Fruit fly (Drosophila melanogaster) whole organism, prepupa: ENCODE results near the gene Ilp1.

Source experiments
- CG10669 ChIP-seq: fragments of 200-800 bp; sonication (Bioruptor generic); optimal IDR thresholded peaks from 3 replicates; lab custom pipeline; 2018; ENCODE audit warnings: missing biosample characterization, mild to moderate bottlenecking, missing genetic modification characterization, moderate library complexity
- CG1621 ChIP-seq: fragments of 200-800 bp; sonication (Bioruptor generic); optimal IDR thresholded peaks from 3 replicates; lab custom pipeline; 2018; ENCODE audit warnings: missing biosample characterization, mild to moderate bottlenecking, missing genetic modification characterization
- CG16779 ChIP-seq: fragments of 200-800 bp; sonication (Bioruptor generic); optimal IDR thresholded peaks from 3 replicates; lab custom pipeline; 2017; ENCODE audit warnings: missing biosample characterization, mild to moderate bottlenecking, missing genetic modification characterization
- CG31627 ChIP-seq: fragments of 200-800 bp; sonication (Bioruptor generic); optimal IDR thresholded peaks from 3 replicates; lab custom pipeline; 2016; ENCODE audit warnings: missing biosample characterization, missing genetic modification characterization
- CG34406 ChIP-seq: fragments of 200-800 bp; sonication (Bioruptor generic); optimal IDR thresholded peaks from 3 replicates; lab custom pipeline; 2016; ENCODE audit warnings: missing biosample characterization, missing genetic modification characterization
- CG3919 ChIP-seq: fragments of 200-800 bp; sonication (Bioruptor generic); optimal IDR thresholded peaks from 3 replicates; lab custom pipeline; 2016; ENCODE audit warnings: missing biosample characterization, missing genetic modification characterization
- CG4318 ChIP-seq: fragments of 200-800 bp; sonication (Bioruptor generic); optimal IDR thresholded peaks from 3 replicates; lab custom pipeline; 2017; ENCODE audit warnings: missing biosample characterization, mild to moderate bottlenecking, missing genetic modification characterization
- CG6276 ChIP-seq: fragments of 200-800 bp; sonication (Bioruptor generic); optimal IDR thresholded peaks from 2 replicates; lab custom pipeline; 2017; ENCODE audit warnings: missing biosample characterization, mild to moderate bottlenecking, missing genetic modification characterization
- CG6792 ChIP-seq: fragments of 200-800 bp; sonication (Bioruptor generic); optimal IDR thresholded peaks from 3 replicates; lab custom pipeline; 2016; ENCODE audit warnings: missing biosample characterization, missing genetic modification characterization
- CG6808 ChIP-seq: fragments of 200-800 bp; sonication (Bioruptor generic); optimal IDR thresholded peaks from 3 replicates; lab custom pipeline; 2017; ENCODE audit warnings: missing biosample characterization, missing genetic modification characterization, mild to moderate bottlenecking, moderate library complexity, missing genetic modification reagents
- CG8119 ChIP-seq: fragments of 200-800 bp; sonication (Bioruptor generic); IDR thresholded peaks from 3 replicates; pipeline ENCODE4 v1.3.6; 2022; ENCODE audit warnings: missing biosample characterization, missing genetic modification characterization
- Eip75B ChIP-seq: fragments of 200-800 bp; sonication (Bioruptor generic); optimal IDR thresholded peaks from 3 replicates; lab custom pipeline; 2016; ENCODE audit warnings: missing biosample characterization, missing genetic modification characterization
- Eip78C ChIP-seq: fragments of 200-800 bp; sonication (Bioruptor generic); peaks from one replicate; lab custom pipeline; 2016; ENCODE audit warnings: missing biosample characterization, missing genetic modification characterization
- Eip93F ChIP-seq: fragments of 200-800 bp; sonication (Bioruptor generic); optimal IDR thresholded peaks from 2 replicates; lab custom pipeline; 2016; ENCODE audit warnings: missing biosample characterization, mild to moderate bottlenecking, missing genetic modification characterization
- Ets96B ChIP-seq: fragments of 200-800 bp; optimal IDR thresholded peaks from 2 replicates; lab custom pipeline; 2019; ENCODE audit warnings: missing biosample characterization, mild to moderate bottlenecking, missing genetic modification characterization, moderate library complexity
- Gug ChIP-seq: fragments of 200-800 bp; sonication (Bioruptor generic); IDR thresholded peaks from 2 replicates; pipeline ENCODE4 v1.3.6; 2022; ENCODE audit warnings: missing biosample characterization, missing genetic modification characterization
- Hr38 ChIP-seq: sonication (Bioruptor generic); optimal IDR thresholded peaks from 2 replicates; lab custom pipeline; 2016; ENCODE audit warnings: missing biosample characterization, missing genetic modification characterization
- Hr39 ChIP-seq: fragments of 200-800 bp; sonication (Bioruptor generic); optimal IDR thresholded peaks from 2 replicates; lab custom pipeline; 2016; ENCODE audit warnings: missing biosample characterization, missing genetic modification characterization
- Hr4 ChIP-seq: fragments of 200-800 bp; sonication (Bioruptor generic); optimal IDR thresholded peaks from 3 replicates; lab custom pipeline; 2016; ENCODE audit warnings: missing biosample characterization, missing genetic modification characterization
- Lpt ChIP-seq: fragments of 200-800 bp; sonication (Bioruptor generic); optimal IDR thresholded peaks from 3 replicates; lab custom pipeline; 2016; ENCODE audit warnings: missing biosample characterization, missing genetic modification characterization
- Met ChIP-seq: fragments of 200-800 bp; sonication (Bioruptor generic); optimal IDR thresholded peaks from 3 replicates; lab custom pipeline; 2016; ENCODE audit warnings: missing biosample characterization, missing genetic modification characterization
- Smox ChIP-seq: fragments of 200-800 bp; sonication (Bioruptor generic); optimal IDR thresholded peaks from 3 replicates; lab custom pipeline; 2016; ENCODE audit warnings: missing biosample characterization, missing genetic modification characterization
- Sox102F ChIP-seq: fragments of 200-800 bp; sonication (Bioruptor generic); optimal IDR thresholded peaks from 2 replicates; lab custom pipeline; 2016; ENCODE audit warnings: missing biosample characterization, mild to moderate bottlenecking, missing genetic modification characterization
- Sox14 ChIP-seq: fragments of 200-800 bp; sonication (Bioruptor generic); optimal IDR thresholded peaks from 3 replicates; lab custom pipeline; 2016; ENCODE audit warnings: missing biosample characterization, missing genetic modification characterization
- Sox15 ChIP-seq: fragments of 200-800 bp; sonication (Bioruptor generic); optimal IDR thresholded peaks from 3 replicates; lab custom pipeline; 2016; ENCODE audit warnings: missing biosample characterization, missing genetic modification characterization
- achi ChIP-seq: fragments of 200-800 bp; sonication (Bioruptor generic); optimal IDR thresholded peaks from 3 replicates; lab custom pipeline; 2016; ENCODE audit warnings: missing biosample characterization, missing genetic modification characterization
- acj6 ChIP-seq: fragments of 200-800 bp; sonication (Bioruptor generic); optimal IDR thresholded peaks from 3 replicates; lab custom pipeline; 2016; ENCODE audit warnings: missing biosample characterization, missing genetic modification characterization
- cyc ChIP-seq: fragments of 200-800 bp; sonication (Bioruptor generic); optimal IDR thresholded peaks from 3 replicates; lab custom pipeline; 2016; ENCODE audit warnings: missing biosample characterization, missing genetic modification characterization
- dac ChIP-seq: fragments of 200-800 bp; sonication (Bioruptor generic); optimal IDR thresholded peaks from 2 replicates; lab custom pipeline; 2017; ENCODE audit warnings: missing biosample characterization, mild to moderate bottlenecking, missing genetic modification characterization
- dsx ChIP-seq: fragments of 200-800 bp; optimal IDR thresholded peaks from 3 replicates; lab custom pipeline; 2019; ENCODE audit warnings: missing biosample characterization, mild to moderate bottlenecking, missing genetic modification characterization, moderate library complexity; ENCODE audit not compliant: poor library complexity, severe bottlenecking
- eg ChIP-seq: fragments of 200-800 bp; sonication (Bioruptor generic); IDR thresholded peaks from 3 replicates; pipeline ENCODE4 v1.3.6; 2022; ENCODE audit warnings: missing biosample characterization, missing genetic modification characterization
- esn ChIP-seq: fragments of 200-800 bp; sonication (Bioruptor generic); optimal IDR thresholded peaks from 2 replicates; lab custom pipeline; 2016; ENCODE audit warnings: missing biosample characterization, mild to moderate bottlenecking, missing genetic modification characterization, moderate library complexity
- fd85E ChIP-seq: fragments of 200-800 bp; sonication (Bioruptor generic); optimal IDR thresholded peaks from 3 replicates; lab custom pipeline; 2016; ENCODE audit warnings: missing biosample characterization, missing genetic modification characterization
- fkh ChIP-seq: fragments of 200-800 bp; sonication (Bioruptor generic); optimal IDR thresholded peaks from 3 replicates; lab custom pipeline; 2017; ENCODE audit warnings: missing biosample characterization, mild to moderate bottlenecking, missing genetic modification characterization, moderate library complexity
- lz ChIP-seq: fragments of 200-800 bp; sonication (Bioruptor generic); optimal IDR thresholded peaks from 3 replicates; lab custom pipeline; 2016; ENCODE audit warnings: missing biosample characterization, missing genetic modification characterization
- pdm3 ChIP-seq: fragments of 200-800 bp; sonication (Bioruptor generic); optimal IDR thresholded peaks from 3 replicates; lab custom pipeline; 2016; ENCODE audit warnings: missing biosample characterization, missing genetic modification characterization
- spab ChIP-seq: fragments of 200-800 bp; sonication (Bioruptor generic); optimal IDR thresholded peaks from 2 replicates; lab custom pipeline; 2017; ENCODE audit warnings: missing biosample characterization, mild to moderate bottlenecking, missing genetic modification characterization, missing genetic modification reagents
- ss ChIP-seq, 2 experiments: fragments of 200-800 bp; sonication (Bioruptor generic); optimal IDR thresholded peaks; 2 replicates in 1 of 2; 3 replicates in 1 of 2; lab custom pipeline; 2017 to 2018; ENCODE audit warnings: mild to moderate bottlenecking in 2 of 2, missing biosample characterization in 2 of 2, missing genetic modification characterization in 2 of 2, moderate library complexity in 1 of 2
- svp ChIP-seq: fragments of 200-800 bp; sonication (Bioruptor generic); peaks from one replicate; lab custom pipeline; 2016; ENCODE audit warnings: missing biosample characterization, missing genetic modification characterization
- topi ChIP-seq: fragments of 200-800 bp; sonication (Bioruptor generic); optimal IDR thresholded peaks from 3 replicates; lab custom pipeline; 2016; ENCODE audit warnings: missing biosample characterization, missing genetic modification characterization
- vri ChIP-seq: fragments of 200-800 bp; sonication (Bioruptor generic); optimal IDR thresholded peaks from 3 replicates; lab custom pipeline; 2016; ENCODE audit warnings: missing biosample characterization, mild to moderate bottlenecking, missing genetic modification characterization

Ilp1 gene

dm6 chr3L:9840710-9841109, 42.5 kb downstream of the Ilp1 start:
- no peak for TF ChIP-seq Smox (GFP tag; lab: Kevin White, UChicago)
- TF ChIP-seq pdm3 (GFP tag; lab: Kevin White, UChicago) = no peak
- no peak for TF ChIP-seq Sox102F (GFP tag; lab: Kevin White, UChicago)
- TF ChIP-seq CG31627 (GFP tag; lab: Kevin White, UChicago) = no peak
- TF ChIP-seq cyc (GFP tag; lab: Kevin White, UChicago) = no peak

- TF ChIP-seq Sox102F (GFP tag; lab: Kevin White, UChicago) = no peak
- TF ChIP-seq ss (GFP tag; optimal IDR thresholded peaks at IDR 0.05; lab: Kevin White, UChicago) = no peak
- TF ChIP-seq acj6 (GFP tag; lab: Kevin White, UChicago) = no peak
- no peak for TF ChIP-seq Sox14 (GFP tag; lab: Kevin White, UChicago)
- no peak for TF ChIP-seq Eip93F (GFP tag; lab: Kevin White, UChicago)
- no peak for TF ChIP-seq CG8119 (GFP tag; lab: Robert Waterston, UW)
- TF ChIP-seq CG10669 (GFP tag; lab: Kevin White, UChicago) = no peak
- no peak for TF ChIP-seq CG34406 (GFP tag; lab: Kevin White, UChicago)
- TF ChIP-seq Ets96B (tag; lab: Kevin White, UChicago) = no peak
- TF ChIP-seq Hr38 (GFP tag; lab: Kevin White, UChicago) = no peak
- TF ChIP-seq Met (GFP tag; lab: Kevin White, UChicago) = no peak
- no peak for TF ChIP-seq svp (GFP tag; lab: Kevin White, UChicago)
- no peak for TF ChIP-seq esn (GFP tag; lab: Kevin White, UChicago)
- TF ChIP-seq CG31627 (GFP tag; lab: Kevin White, UChicago) = no peak
- TF ChIP-seq CG4318 = no peak
Measured at dm6 chr3L:9842043-9842442, 43.8 kb downstream of the Ilp1 start.

dm6 chr3L:9845980-9846538, 47.8 kb downstream of the Ilp1 start:
- TF ChIP-seq Sox15 (GFP tag; lab: Kevin White, UChicago) = no peak
- TF ChIP-seq svp (GFP tag; lab: Kevin White, UChicago) = no peak
- no peak for TF ChIP-seq achi (GFP tag; lab: Kevin White, UChicago)
- no peak for TF ChIP-seq eg
- TF ChIP-seq CG10669 (GFP tag; lab: Kevin White, UChicago) = no peak
- TF ChIP-seq Hr38 (GFP tag; lab: Kevin White, UChicago) = no peak
- TF ChIP-seq Eip78C (GFP tag; lab: Kevin White, UChicago) = no peak
- no peak for TF ChIP-seq Sox14 (GFP tag; lab: Kevin White, UChicago)
- no peak for TF ChIP-seq topi (GFP tag; lab: Kevin White, UChicago)
- TF ChIP-seq Gug (GFP tag; lab: Robert Waterston, UW) = no peak
- no peak for TF ChIP-seq Hr4 (GFP tag; lab: Kevin White, UChicago)
- no peak for TF ChIP-seq Lpt (GFP tag; lab: Kevin White, UChicago)
- TF ChIP-seq, all 60 proteins: peak for 0

- TF ChIP-seq Smox (GFP tag; lab: Kevin White, UChicago) (no peak), Eip75B (GFP tag; lab: Kevin White, UChicago) (no peak), CG1621 (tag; lab: Kevin White, UChicago) (peak; percentile 12), vri (GFP tag; lab: Kevin White, UChicago) (no peak), Sox15 (GFP tag; lab: Kevin White, UChicago) (no peak), Sox102F (GFP tag; lab: Kevin White, UChicago) (no peak), CG6808 (GFP tag; lab: Kevin White, UChicago) (no peak), dsx (GFP tag; lab: Kevin White, UChicago) (peak; percentile 28), CG6792 (no peak), lz (GFP tag; lab: Kevin White, UChicago) (no peak), CG6276 (GFP tag; lab: Kevin White, UChicago) (peak; percentile 18), fkh (GFP tag; lab: Kevin White, UChicago) (peak; percentile 68), CG8119 (GFP tag; lab: Robert Waterston, UW) (peak; percentile 25; the same call in 1 of the 3 replicates), CG3919 (GFP tag; lab: Kevin White, UChicago) (no peak), Eip93F (GFP tag; lab: Kevin White, UChicago) (no peak), cyc (GFP tag; lab: Kevin White, UChicago) (no peak), spab (GFP tag; lab: Kevin White, UChicago) (no peak), Hr38 (GFP tag; lab: Kevin White, UChicago) (no peak), CG16779 (peak; percentile 62), ss (GFP tag; optimal IDR thresholded peaks at IDR 0.05; lab: Kevin White, UChicago) (peak in 1 of 2 experiments; percentile 13), dac (GFP tag; lab: Kevin White, UChicago) (no peak), Met (GFP tag; lab: Kevin White, UChicago) (no peak), Sox14 (GFP tag; lab: Kevin White, UChicago) (peak; percentile 28), Gug (GFP tag; lab: Robert Waterston, UW) (no peak), fd85E (no peak), pdm3 (GFP tag; lab: Kevin White, UChicago) (no peak), Hr4 (GFP tag; lab: Kevin White, UChicago) (no peak), Hr39 (GFP tag; lab: Kevin White, UChicago) (no peak)
Measured at dm6 chr3L:9846577-9847342, 48.5 kb downstream of the Ilp1 start.
